Fruit fly (Drosophila melanogaster): ENCODE results near the gene Toll-9.

The Toll-9 gene

dm6 chr3L:20398243-20399222 lies 32.0 kb upstream of the Toll-9 start (continued):
- TF ChIP-seq CG4282 (GFP tag; optimal IDR thresholded peaks at IDR 0.05) (no peak), gsb (GFP tag; IDR thresholded peaks at IDR 0.05) (peak; percentile 73), gcm2 (GFP tag; optimal IDR thresholded peaks at IDR 0.05) (peak; percentile 83), peb (GFP tag; IDR thresholded peaks at IDR 0.05) (peak; percentile 51; the same call in 1 of the 2 replicates), Hr78 (GFP tag; optimal IDR thresholded peaks at IDR 0.05) (peak in 1 of 2 experiments; percentile 93), vvl (GFP tag; IDR thresholded peaks at IDR 0.05) (peak; percentile 80), Scr (GFP tag; IDR thresholded peaks at IDR 0.05; ENCODE audit: partially characterized antibody) (no peak), B-H2 (GFP tag; optimal IDR thresholded peaks at IDR 0.05) (no peak), CG43689 (GFP tag; IDR thresholded peaks at IDR 0.05) (0 out of 2 replicates have a peak, but pooled peaks have one; percentile 24), CG10431 (GFP tag; optimal IDR thresholded peaks at IDR 0.05) (peak; percentile 56), CG16779 (GFP tag; IDR thresholded peaks at IDR 0.05) (no peak), fd96Cb (tag; optimal IDR thresholded peaks at IDR 0.05) (peak; percentile 82), yki (optimal IDR thresholded peaks at IDR 0.05) (no peak), CG4424 (GFP tag; optimal IDR thresholded peaks at IDR 0.05) (peak; percentile 91), CG11456 (GFP tag; IDR thresholded peaks at IDR 0.05) (peak; percentile 74; the same call in 2 of the 3 replicates), PHDP (tag; optimal IDR thresholded peaks at IDR 0.05) (peak; percentile 90), da (GFP tag; optimal IDR thresholded peaks at IDR 0.05) (peak; percentile 27), tin (GFP tag; optimal IDR thresholded peaks at IDR 0.05) (peak; percentile 80), CG18599 (GFP tag; optimal IDR thresholded peaks at IDR 0.05) (peak; percentile 85), nom (GFP tag; optimal IDR thresholded peaks at IDR 0.05) (no peak), CG3281 (GFP tag; optimal IDR thresholded peaks at IDR 0.05) (peak; percentile 89), Pdp1 (GFP tag; optimal IDR thresholded peaks at IDR 0.05) (peak; percentile 69 to 85), CG17186 (GFP tag; optimal IDR thresholded peaks at IDR 0.05) (peak; percentile 26), HLH4C (GFP tag; IDR thresholded peaks at IDR 0.05; ENCODE audit: partially characterized antibody) (no peak), MESR4 (GFP tag; optimal IDR thresholded peaks at IDR 0.05) (peak; percentile 3), CG7987 (GFP tag; optimal IDR thresholded peaks at IDR 0.05) (peak; percentile 35), CG7839 (tag; optimal IDR thresholded peaks at IDR 0.05) (peak; percentile 91), Kr (GFP tag; optimal IDR thresholded peaks at IDR 0.05) (no peak), CG2116 (GFP tag; optimal IDR thresholded peaks at IDR 0.05) (peak; percentile 39), caup (GFP tag; optimal IDR thresholded peaks at IDR 0.05; ENCODE audit: severe bottlenecking) (peak; percentile 83), ato (GFP tag; IDR thresholded peaks at IDR 0.05; ENCODE audit: partially characterized antibody) (no peak), CG11085 (GFP tag; IDR thresholded peaks at IDR 0.05) (no peak), sens-2 (GFP tag; IDR thresholded peaks at IDR 0.05) (no peak), NFAT (GFP tag; IDR thresholded peaks at IDR 0.05) (peak; percentile 57; the same call in 1 of the 2 replicates), eyg (GFP tag; optimal IDR thresholded peaks at IDR 0.05) (peak; percentile 47), CG3838 (GFP tag; optimal IDR thresholded peaks at IDR 0.05) (peak; percentile 19), D (optimal IDR thresholded peaks at IDR 0.05) (no peak), D (GFP tag; optimal IDR thresholded peaks at IDR 0.05) (peak; percentile 77), CG15696 (tag; optimal IDR thresholded peaks at IDR 0.05) (peak; percentile 48), Sox102F (GFP tag; optimal IDR thresholded peaks at IDR 0.05) (peak; percentile 91), slbo (GFP tag; IDR thresholded peaks at IDR 0.05) (peak; percentile 78), Rfx (GFP tag; IDR thresholded peaks at IDR 0.05) (peak; percentile 80), lab (GFP tag; optimal IDR thresholded peaks at IDR 0.05) (peak; percentile 88), CG30403 (GFP tag; optimal IDR thresholded peaks at IDR 0.05) (peak; percentile 91), CG11695 (GFP tag; IDR thresholded peaks at IDR 0.05) (peak; percentile 82), Xbp1 (GFP tag; optimal IDR thresholded peaks at IDR 0.05) (peak; percentile 85), CG9727 (GFP tag; optimal IDR thresholded peaks at IDR 0.05) (peak; percentile 78)

All from whole organism, embryonic.